Worm (Caenorhabditis elegans): ENCODE measurements around the gene snap-29.

Gene snap-29

DNA sequence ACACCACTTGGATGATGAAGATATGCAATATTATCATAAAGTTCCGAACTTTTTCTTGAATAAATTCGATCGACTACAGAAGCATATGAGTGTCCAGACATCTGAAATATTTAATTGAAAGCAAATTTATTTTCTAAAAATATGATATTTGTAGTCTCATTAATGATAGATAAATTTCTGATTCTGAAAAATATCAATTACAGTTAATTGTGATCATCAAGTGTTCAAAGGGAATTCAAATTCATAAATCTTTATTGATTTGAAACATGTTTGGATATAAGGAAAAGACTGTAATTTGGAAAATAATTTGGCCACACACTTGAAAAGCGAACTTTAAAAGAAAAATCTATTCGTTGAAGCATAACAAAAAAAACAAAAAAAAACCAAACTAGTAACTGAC, 31.2 kb downstream of the snap-29 start, which contains the start of gene F54F2.7:
Gene F54F2.7, minus strand, starts transcription at position 101 of the 400 bp plus-strand sequence.
- TF ChIP-seq saeg-2 (GFP tag; IDR thresholded peaks at IDR 0.05) = no peak

ce11 chrIII:8809245-8809971, 33.4 kb downstream of the snap-29 start, which contains the start of gene prx-19:
Gene prx-19 (minus strand): TSS chrIII:8809295.
- TF ChIP-seq tag-97 (GFP tag; IDR thresholded peaks at IDR 0.05) (no peak), nhr-28 (tag; optimal IDR thresholded peaks at IDR 0.05) (peak; percentile 49), nhr-77 (tag; optimal IDR thresholded peaks at IDR 0.05) (no peak), nhr-25 (tag; optimal IDR thresholded peaks at IDR 0.05; ENCODE audit: borderline replicate concordance, insufficient read depth) (no peak), dmd-9 (GFP tag; IDR thresholded peaks at IDR 0.05) (no peak), lin-38 (GFP tag; IDR thresholded peaks at IDR 0.05) (peak; percentile 87), dpl-1 (GFP tag; optimal IDR thresholded peaks at IDR 0.05) (peak; percentile 92), lsy-2 (tag; optimal IDR thresholded peaks at IDR 0.05) (peak in 1 of 2 experiments; percentile 55), mes-2 (tag; optimal IDR thresholded peaks at IDR 0.05; ENCODE audit: poor library complexity, severe bottlenecking) (peak; percentile 48), hlh-30 (tag; optimal IDR thresholded peaks at IDR 0.05; ENCODE audit: insufficient read depth) (peak; percentile 47), dve-1 (tag; optimal IDR thresholded peaks at IDR 0.05; ENCODE audit: insufficient read depth) (no peak), Y5F2A.4 (GFP tag; optimal IDR thresholded peaks at IDR 0.05) (no peak), hlh-11 (tag; optimal IDR thresholded peaks at IDR 0.05) (peak; percentile 8), egl-27 (tag; optimal IDR thresholded peaks at IDR 0.05) (no peak), ceh-62 (tag; optimal IDR thresholded peaks at IDR 0.05) (no peak), unc-62 (GFP tag; optimal IDR thresholded peaks at IDR 0.05 in 1 of 2) (peak in 1 of 2 experiments; percentile 39), unc-62 (tag; optimal IDR thresholded peaks at IDR 0.05) (no peak), daf-16 (GFP tag; optimal IDR thresholded peaks at IDR 0.05) (no peak), daf-16 (tag; optimal IDR thresholded peaks at IDR 0.05) (peak; percentile 13), fos-1 (tag; optimal IDR thresholded peaks at IDR 0.05) (no peak)

DNA sequence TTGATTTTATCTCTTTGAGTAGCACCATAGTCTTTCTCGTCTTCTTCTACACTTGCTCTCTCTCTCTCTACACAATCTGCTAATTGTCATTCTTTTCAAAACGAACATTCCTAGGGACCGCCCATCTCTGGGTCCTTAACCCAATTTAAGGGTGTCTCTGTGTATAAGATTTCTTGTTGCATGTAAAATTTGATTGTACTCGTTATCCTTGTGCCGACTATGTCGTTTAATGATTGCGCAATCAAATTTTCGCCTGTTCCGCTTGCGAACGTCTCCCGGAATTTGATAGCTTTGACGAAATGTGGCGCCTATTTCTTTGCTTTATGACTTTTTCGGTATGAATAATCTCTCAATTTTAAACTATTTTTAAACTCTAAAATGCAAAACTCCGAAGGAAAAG, 35.1 kb downstream of the snap-29 start:
- TF ChIP-seq F44E2.7 (GFP tag; IDR thresholded peaks at IDR 0.05) (no peak), ces-1 (GFP tag; optimal IDR thresholded peaks at IDR 0.05) (peak; percentile 90), ceh-62 (tag; optimal IDR thresholded peaks at IDR 0.05) (no peak), snpc-4 (tag; optimal IDR thresholded peaks at IDR 0.05) (no peak), attf-4 (tag; optimal IDR thresholded peaks at IDR 0.05) (no peak), ceh-32 (tag; optimal IDR thresholded peaks at IDR 0.05; ENCODE audit: poor library complexity) (no peak), cey-2 (tag; optimal IDR thresholded peaks at IDR 0.05; ENCODE audit: borderline replicate concordance, insufficient read depth) (no peak), fkh-10 (GFP tag; optimal IDR thresholded peaks at IDR 0.05) (peak; percentile 81), lin-29 (GFP tag; IDR thresholded peaks at IDR 0.05) (no peak), unc-62 (GFP tag; optimal IDR thresholded peaks at IDR 0.05 in 1 of 2) (peak in 1 of 2 experiments; percentile 68), unc-62 (tag; optimal IDR thresholded peaks at IDR 0.05) (no peak), lsy-2 (tag; optimal IDR thresholded peaks at IDR 0.05) (peak in 1 of 2 experiments; percentile 6), ctbp-1 (GFP tag; IDR thresholded peaks at IDR 0.05) (0 out of 2 replicates have a peak, but pooled peaks have one; percentile 23)

DNA sequence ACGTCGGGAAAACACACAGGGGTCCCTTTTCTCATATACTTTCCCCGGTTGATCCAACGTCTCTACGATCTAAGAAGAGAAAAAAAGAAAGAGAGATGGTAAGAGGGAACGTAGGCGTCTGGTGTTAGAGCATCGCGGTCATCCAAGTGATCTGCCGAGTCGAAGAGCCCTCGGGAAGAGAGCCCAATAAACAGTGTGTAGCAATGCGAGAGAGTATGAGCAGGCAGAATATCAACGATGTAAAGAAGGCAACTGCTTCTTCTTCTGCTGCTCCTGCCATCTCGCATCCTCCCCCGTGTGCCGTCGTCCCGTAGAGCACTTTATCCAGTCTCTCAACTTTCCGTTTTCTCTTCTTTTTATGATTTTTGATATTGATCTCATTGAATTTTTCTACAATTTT, 39.6 kb downstream of the snap-29 start:
- TF ChIP-seq hlh-11 (tag; optimal IDR thresholded peaks at IDR 0.05) (peak; percentile 39), lin-15B (tag; optimal IDR thresholded peaks at IDR 0.05) (no peak), hmg-1.1 (GFP tag; IDR thresholded peaks at IDR 0.05) (0 out of 2 replicates have a peak, but pooled peaks have one; percentile 39), aha-1 (tag) (peak; percentile 67)
